Worm (Caenorhabditis elegans): ENCODE data around the gene R02F2.8.
A peak's percentile ranks its signal among the peaks of the same experiment; 100 is the strongest.

R02F2.8 gene

DNA sequence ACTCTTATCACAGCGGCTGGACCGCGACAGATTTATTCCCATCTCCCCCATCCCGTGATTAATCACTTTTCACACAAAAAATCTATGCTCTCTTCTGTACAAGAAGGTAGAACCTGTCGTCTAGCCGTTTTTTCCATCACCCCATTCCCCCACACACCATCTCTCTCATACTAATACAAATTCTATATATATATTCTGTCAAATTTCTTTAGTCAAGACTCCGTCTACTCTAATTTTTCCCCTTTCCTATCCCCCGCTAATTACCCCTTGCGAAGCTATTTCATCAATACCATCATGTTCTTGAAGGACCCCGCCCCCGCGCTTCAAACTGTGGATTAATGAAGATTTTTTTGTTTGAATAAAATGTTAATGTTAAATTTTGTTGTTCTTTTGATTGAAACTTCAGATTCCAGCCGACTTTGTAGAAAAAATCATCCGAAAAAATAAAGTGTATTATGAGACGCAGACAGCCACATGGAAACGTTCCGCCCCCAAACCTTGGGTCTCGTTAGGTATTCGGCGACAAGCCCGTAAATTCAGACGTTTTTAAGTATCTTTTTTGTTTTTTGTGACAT is 11.0 kb upstream of the R02F2.8 start (continued):
- no peak for TF ChIP-seq ets-4 (GFP tag; optimal IDR thresholded peaks at IDR 0.05)
- peak; percentile 65 for TF ChIP-seq F10E7.11 (tag; optimal IDR thresholded peaks at IDR 0.05)
- TF ChIP-seq athp-1 (tag; optimal IDR thresholded peaks at IDR 0.05): peak; percentile 3
- no peak for TF ChIP-seq bed-1 (GFP tag; IDR thresholded peaks at IDR 0.05)
- no peak; the same call in 1 of the 2 replicates for TF ChIP-seq hmg-1.2 (GFP tag; IDR thresholded peaks at IDR 0.05)
- peak; percentile 22 for TF ChIP-seq attf-5 (GFP tag; optimal IDR thresholded peaks at IDR 0.05)
- peak; percentile 67 for TF ChIP-seq atf-7 (tag; optimal IDR thresholded peaks at IDR 0.05)
- no peak for TF ChIP-seq T07F8.4 (tag; optimal IDR thresholded peaks at IDR 0.05)
- TF ChIP-seq gei-17 (GFP tag; optimal IDR thresholded peaks at IDR 0.05): peak; percentile 62
- no peak for TF ChIP-seq F55B11.4 (tag; optimal IDR thresholded peaks at IDR 0.05; ENCODE audit: borderline replicate concordance, insufficient read depth)
- TF ChIP-seq xnd-1 (tag; optimal IDR thresholded peaks at IDR 0.05): no peak
- TF ChIP-seq ceh-91 (GFP tag; IDR thresholded peaks at IDR 0.05): no peak
- TF ChIP-seq ceh-27 (GFP tag; optimal IDR thresholded peaks at IDR 0.05): no peak
- TF ChIP-seq K12H6.12 (tag; optimal IDR thresholded peaks at IDR 0.05): no peak
- TF ChIP-seq ztf-25 (GFP tag; IDR thresholded peaks at IDR 0.05): no peak
- no peak for TF ChIP-seq attf-6 (GFP tag; IDR thresholded peaks at IDR 0.05)
- no peak for TF ChIP-seq snpc-1.1 (tag; optimal IDR thresholded peaks at IDR 0.05; ENCODE audit: insufficient read depth)
- no peak for TF ChIP-seq egl-18 (GFP tag; IDR thresholded peaks at IDR 0.05)
- TF ChIP-seq B0261.1 (tag; optimal IDR thresholded peaks at IDR 0.05): no peak
- no peak for TF ChIP-seq F57A8.1 (GFP tag; optimal IDR thresholded peaks at IDR 0.05)
- TF ChIP-seq unc-62 (GFP tag; optimal IDR thresholded peaks at IDR 0.05): no peak
- TF ChIP-seq ccch-3 (GFP tag; optimal IDR thresholded peaks at IDR 0.05): no peak
- no peak for TF ChIP-seq ztf-22 (GFP tag; optimal IDR thresholded peaks at IDR 0.05)
- no peak for TF ChIP-seq efl-1 (GFP tag; optimal IDR thresholded peaks at IDR 0.05)
- peak; percentile 7 for TF ChIP-seq snpc-3.4 (tag; optimal IDR thresholded peaks at IDR 0.05)
- TF ChIP-seq unc-130 (GFP tag; optimal IDR thresholded peaks at IDR 0.05): no peak
- TF ChIP-seq ZK185.1 (tag; optimal IDR thresholded peaks at IDR 0.05; ENCODE audit: poor library complexity, severe bottlenecking): peak; percentile 35
- 0 out of 2 replicates have a peak, but pooled peaks have one; percentile 12 for TF ChIP-seq lir-1 (GFP tag; conservative IDR thresholded peaks at IDR 0.05)
- no peak for TF ChIP-seq nfya-2 (GFP tag; IDR thresholded peaks at IDR 0.05)
- TF ChIP-seq tlf-1 (GFP tag; optimal IDR thresholded peaks at IDR 0.05): peak; percentile 1
- TF ChIP-seq Y67H2A.10 (GFP tag; conservative IDR thresholded peaks at IDR 0.05): no peak
- TF ChIP-seq attf-3 (GFP tag; conservative IDR thresholded peaks at IDR 0.05): no peak
- no peak for TF ChIP-seq mxl-1 (tag; optimal IDR thresholded peaks at IDR 0.05)
- peak; percentile 57; the same call in 1 of the 2 replicates for TF ChIP-seq pbrm-1 (GFP tag; IDR thresholded peaks at IDR 0.05)
- peak; percentile 63 for TF ChIP-seq nhr-179 (tag; optimal IDR thresholded peaks at IDR 0.05)
- TF ChIP-seq nhr-120 (GFP tag; IDR thresholded peaks at IDR 0.05): no peak
- peak; percentile 4; the same call in 1 of the 2 replicates for TF ChIP-seq egrh-3 (GFP tag; IDR thresholded peaks at IDR 0.05)
- TF ChIP-seq chd-7 (tag; optimal IDR thresholded peaks at IDR 0.05): peak; percentile 65
- TF ChIP-seq Y95B8A.8 (GFP tag; IDR thresholded peaks at IDR 0.05): 0 out of 2 replicates have a peak, but pooled peaks have one; percentile 36
- peak; percentile 80 for TF ChIP-seq repo-1 (tag; optimal IDR thresholded peaks at IDR 0.05)
- TF ChIP-seq madf-3 (GFP tag; IDR thresholded peaks at IDR 0.05): no peak
- TF ChIP-seq snpc-4 (GFP tag; optimal IDR thresholded peaks at IDR 0.05): no peak
- TF ChIP-seq snpc-4 (tag; optimal IDR thresholded peaks at IDR 0.05): peak in 1 of 4 experiments; percentile 12
- no peak for TF ChIP-seq C17E4.6 (GFP tag; IDR thresholded peaks at IDR 0.05)
- no peak for TF ChIP-seq T26A5.8 (tag; optimal IDR thresholded peaks at IDR 0.05)
- TF ChIP-seq hsf-1 (GFP tag; IDR thresholded peaks at IDR 0.05): 0 out of 2 replicates have a peak, but pooled peaks have one; percentile 6
- TF ChIP-seq hmg-20 (GFP tag; IDR thresholded peaks at IDR 0.05): peak; percentile 62; the same call in 1 of the 2 replicates
- TF ChIP-seq mel-28 (tag; optimal IDR thresholded peaks at IDR 0.05; ENCODE audit: borderline replicate concordance): no peak
